Fruit fly (Drosophila melanogaster) whole organism, embryonic: ENCODE data around the gene Vps29.

Experiments
- Abd-B ChIP-seq: fragments of 200-800 bp; sonication (Bioruptor generic); optimal IDR thresholded peaks from 2 replicates; lab custom pipeline; 2018; ENCODE audit warnings: missing biosample characterization, mild to moderate bottlenecking, missing genetic modification characterization, moderate library complexity
- CG1024 ChIP-seq: fragments of 200-800 bp; sonication (Bioruptor generic); IDR thresholded peaks from 2 replicates; pipeline ENCODE4 v1.3.6; 2022; ENCODE audit warnings: missing biosample characterization, missing genetic modification characterization
- CG10565 ChIP-seq: fragments of 200-800 bp; sonication (Bioruptor generic); optimal IDR thresholded peaks from 3 replicates; lab custom pipeline; 2016; ENCODE audit warnings: missing biosample characterization, mild to moderate bottlenecking, missing genetic modification characterization
- CG11085 ChIP-seq: fragments of 200-800 bp; sonication (Bioruptor generic); IDR thresholded peaks from 2 replicates; pipeline ENCODE4 v1.3.6; 2022; ENCODE audit warnings: missing biosample characterization, missing genetic modification characterization
- CG11560 ChIP-seq: fragments of 200-800 bp; sonication (Bioruptor generic); IDR thresholded peaks from 3 replicates; pipeline ENCODE4 v1.3.6; 2022; ENCODE audit warnings: missing biosample characterization, missing genetic modification characterization
- CG12236 ChIP-seq: fragments of 200-800 bp; sonication (Bioruptor generic); optimal IDR thresholded peaks from 2 replicates; lab custom pipeline; 2016; ENCODE audit warnings: missing biosample characterization, missing genetic modification characterization
- CG13894 ChIP-seq: fragments of 200-800 bp; sonication (Bioruptor generic); optimal IDR thresholded peaks from 3 replicates; lab custom pipeline; 2018; ENCODE audit warnings: missing biosample characterization, mild to moderate bottlenecking, missing genetic modification characterization, moderate library complexity
- CG1529 ChIP-seq: fragments of 200-800 bp; sonication (Bioruptor generic); optimal IDR thresholded peaks from 3 replicates; lab custom pipeline; 2018; ENCODE audit warnings: missing biosample characterization, missing genetic modification characterization
- CG1603 ChIP-seq: fragments of 200-800 bp; sonication (Bioruptor generic); optimal IDR thresholded peaks from 2 replicates; lab custom pipeline; 2019; ENCODE audit warnings: missing biosample characterization, mild to moderate bottlenecking, missing genetic modification characterization, moderate library complexity
- CG17186 ChIP-seq: fragments of 200-800 bp; sonication (Bioruptor generic); optimal IDR thresholded peaks from 3 replicates; lab custom pipeline; 2017; ENCODE audit warnings: missing biosample characterization, missing genetic modification reagents, missing genetic modification characterization
- CG17612 ChIP-seq: fragments of 200-800 bp; sonication (Bioruptor generic); IDR thresholded peaks from 2 replicates; pipeline ENCODE4 v1.3.6; 2022; ENCODE audit warnings: missing biosample characterization, missing genetic modification characterization
- CG3163 ChIP-seq: fragments of 200-800 bp; sonication (Bioruptor generic); optimal IDR thresholded peaks from 3 replicates; lab custom pipeline; 2016; ENCODE audit warnings: missing biosample characterization, missing genetic modification characterization
- CG3995 ChIP-seq: fragments of 200-800 bp; sonication (Bioruptor generic); optimal IDR thresholded peaks from 3 replicates; lab custom pipeline; 2016; ENCODE audit warnings: missing biosample characterization, missing genetic modification characterization
- CG4730 ChIP-seq: fragments of 200-800 bp; sonication (Bioruptor generic); IDR thresholded peaks from 2 replicates; pipeline ENCODE4 v1.3.6; 2022; ENCODE audit warnings: missing biosample characterization, missing genetic modification characterization
- CG6813 ChIP-seq: fragments of 200-800 bp; sonication (Bioruptor generic); optimal IDR thresholded peaks from 2 replicates; lab custom pipeline; 2017; ENCODE audit warnings: missing biosample characterization, missing genetic modification characterization, mild to moderate bottlenecking, moderate library complexity, missing genetic modification reagents
- CG8924 ChIP-seq: fragments of 200-800 bp; optimal IDR thresholded peaks from 3 replicates; lab custom pipeline; 2019; ENCODE audit warnings: missing biosample characterization, mild to moderate bottlenecking, missing genetic modification characterization, moderate library complexity
- Doc2 ChIP-seq: fragments of 200-800 bp; sonication (Bioruptor generic); IDR thresholded peaks from 2 replicates; pipeline ENCODE4 v1.3.6; 2022; ENCODE audit warnings: missing biosample characterization, missing genetic modification characterization
- E2f2 ChIP-seq: fragments of 200-800 bp; sonication (Bioruptor generic); IDR thresholded peaks from 2 replicates; pipeline ENCODE4 v1.3.6; 2022; ENCODE audit warnings: missing biosample characterization, missing genetic modification characterization
- Ets65A ChIP-seq: fragments of 200-800 bp; sonication (Bioruptor generic); peaks from one replicate; lab custom pipeline; 2016; ENCODE audit warnings: missing biosample characterization, missing genetic modification characterization
- H2.0 ChIP-seq: fragments of 200-800 bp; sonication (Bioruptor generic); IDR thresholded peaks from 2 replicates; pipeline ENCODE4 v1.3.6; 2022; ENCODE audit warnings: missing biosample characterization, missing genetic modification characterization
- Kr ChIP-seq: fragments of 200-800 bp; sonication (Bioruptor generic); optimal IDR thresholded peaks from 2 replicates; lab custom pipeline; 2017; ENCODE audit warnings: missing biosample characterization, mild to moderate bottlenecking, missing genetic modification characterization
- NK7.1 ChIP-seq: fragments of 200-800 bp; sonication (Bioruptor generic); optimal IDR thresholded peaks from 3 replicates; lab custom pipeline; 2016; ENCODE audit warnings: missing biosample characterization, missing genetic modification characterization
- Oli ChIP-seq: fragments of 200-800 bp; sonication (Bioruptor generic); optimal IDR thresholded peaks from 2 replicates; lab custom pipeline; 2018; ENCODE audit warnings: missing biosample characterization, mild to moderate bottlenecking, missing genetic modification characterization, moderate library complexity
- PHDP ChIP-seq: fragments of 200-800 bp; sonication (Bioruptor generic); optimal IDR thresholded peaks from 3 replicates; lab custom pipeline; 2018; ENCODE audit warnings: missing biosample characterization, mild to moderate bottlenecking, missing genetic modification characterization, moderate library complexity
- Ptx1 ChIP-seq: fragments of 200-800 bp; sonication (Bioruptor generic); IDR thresholded peaks from 2 replicates; pipeline ENCODE4 v1.3.6; 2022; ENCODE audit warnings: missing biosample characterization, missing genetic modification characterization
- Sry-β ChIP-seq: fragments of 200-800 bp; sonication (Bioruptor generic); optimal IDR thresholded peaks from 2 replicates; lab custom pipeline; 2018; ENCODE audit warnings: missing biosample characterization, mild to moderate bottlenecking, missing genetic modification characterization, moderate library complexity
- Trl ChIP-seq, 3 experiments: fragments of >200 bp in 2 of 3; fragments of 200-800 bp in 1 of 3; sonication (Bioruptor generic) in 1 of 3; optimal IDR thresholded peaks; 2 replicates in 1 of 3; 3 replicates in 2 of 3; lab custom pipeline; 2016 to 2017; ENCODE audit warnings: missing biosample characterization in 1 of 3, missing genetic modification characterization in 1 of 3
- al ChIP-seq: fragments of 200-800 bp; sonication (Bioruptor generic); IDR thresholded peaks from 2 replicates; pipeline ENCODE4 v1.3.6; 2022; ENCODE audit warnings: missing biosample characterization, missing genetic modification characterization
- btn ChIP-seq: fragments of 200-800 bp; sonication (Bioruptor generic); optimal IDR thresholded peaks from 2 replicates; lab custom pipeline; 2016; ENCODE audit warnings: missing biosample characterization, missing genetic modification characterization
- cas ChIP-seq: fragments of 200-800 bp; sonication (Bioruptor generic); IDR thresholded peaks from 2 replicates; pipeline ENCODE4 v1.3.6; 2022; ENCODE audit warnings: missing biosample characterization, missing genetic modification characterization
- da ChIP-seq: fragments of 200-800 bp; sonication (Bioruptor generic); optimal IDR thresholded peaks from 2 replicates; lab custom pipeline; 2016; ENCODE audit warnings: missing biosample characterization, missing genetic modification characterization
- dati ChIP-seq: fragments of 200-800 bp; sonication (Bioruptor generic); IDR thresholded peaks from 2 replicates; pipeline ENCODE4 v1.3.6; 2022; ENCODE audit warnings: missing biosample characterization, missing genetic modification characterization
- dmrt99B ChIP-seq: fragments of 200-800 bp; sonication (Bioruptor generic); optimal IDR thresholded peaks from 2 replicates; lab custom pipeline; 2018; ENCODE audit warnings: missing biosample characterization, mild to moderate bottlenecking, missing genetic modification characterization, moderate library complexity
- emc ChIP-seq: fragments of 200-800 bp; sonication (Bioruptor generic); optimal IDR thresholded peaks from 2 replicates; lab custom pipeline; 2016; ENCODE audit warnings: missing biosample characterization, missing genetic modification characterization
- gem ChIP-seq: fragments of 200-800 bp; sonication (Bioruptor generic); optimal IDR thresholded peaks from 2 replicates; lab custom pipeline; 2019; ENCODE audit warnings: missing biosample characterization, mild to moderate bottlenecking, missing genetic modification characterization, moderate library complexity
- ind ChIP-seq: fragments of 200-800 bp; sonication (Bioruptor generic); optimal IDR thresholded peaks from 3 replicates; lab custom pipeline; 2016; ENCODE audit warnings: missing biosample characterization, missing genetic modification characterization
- kah ChIP-seq: fragments of 200-800 bp; sonication (Bioruptor generic); optimal IDR thresholded peaks from 2 replicates; lab custom pipeline; 2018; ENCODE audit warnings: missing biosample characterization, mild to moderate bottlenecking, missing genetic modification characterization
- knrl ChIP-seq: fragments of 200-800 bp; sonication (Bioruptor generic); IDR thresholded peaks from 3 replicates; pipeline ENCODE4 v1.3.6; 2022; ENCODE audit warnings: missing biosample characterization, missing genetic modification characterization; ENCODE audit not compliant: partially characterized antibody
- peb ChIP-seq: fragments of 200-800 bp; sonication (Bioruptor generic); IDR thresholded peaks from 2 replicates; pipeline ENCODE4 v1.3.6; 2022; ENCODE audit warnings: missing biosample characterization, missing genetic modification characterization
- pfk ChIP-seq: fragments of 200-800 bp; sonication (Bioruptor generic); optimal IDR thresholded peaks from 2 replicates; lab custom pipeline; 2018; ENCODE audit warnings: missing biosample characterization, mild to moderate bottlenecking, missing genetic modification characterization, moderate library complexity
- run ChIP-seq: fragments of 200-800 bp; sonication (Bioruptor generic); optimal IDR thresholded peaks from 3 replicates; lab custom pipeline; 2018; ENCODE audit warnings: missing biosample characterization, mild to moderate bottlenecking, missing genetic modification characterization
- seq ChIP-seq: fragments of 200-800 bp; sonication (Bioruptor generic); IDR thresholded peaks from 2 replicates; pipeline ENCODE4 v1.3.6; 2022; ENCODE audit warnings: missing biosample characterization, missing genetic modification characterization
- sisA ChIP-seq: fragments of 200-800 bp; sonication (Bioruptor generic); IDR thresholded peaks from 2 replicates; pipeline ENCODE4 v1.3.6; 2022; ENCODE audit warnings: missing biosample characterization, missing genetic modification characterization
- sob ChIP-seq: fragments of 200-800 bp; sonication (Bioruptor generic); IDR thresholded peaks from 2 replicates; pipeline ENCODE4 v1.3.6; 2022; ENCODE audit warnings: missing biosample characterization, missing genetic modification characterization
- ttk ChIP-seq: fragments of 200-800 bp; sonication (Bioruptor generic); IDR thresholded peaks from 2 replicates; pipeline ENCODE4 v2.1.2; 2022; ENCODE audit warnings: missing biosample characterization, missing genetic modification characterization
- tup ChIP-seq: fragments of 200-800 bp; sonication (Bioruptor generic); optimal IDR thresholded peaks from 2 replicates; lab custom pipeline; 2016; ENCODE audit warnings: missing biosample characterization, mild to moderate bottlenecking, missing genetic modification characterization, moderate library complexity
- unpg ChIP-seq: fragments of 200-800 bp; sonication (Bioruptor generic); optimal IDR thresholded peaks from 3 replicates; lab custom pipeline; 2018; ENCODE audit warnings: missing biosample characterization, mild to moderate bottlenecking, missing genetic modification characterization, moderate library complexity
- vvl ChIP-seq: fragments of 200-800 bp; sonication (Bioruptor generic); IDR thresholded peaks from 2 replicates; pipeline ENCODE4 v1.3.6; 2022; ENCODE audit warnings: missing biosample characterization, missing genetic modification characterization
- zen ChIP-seq: fragments of 200-800 bp; sonication (Bioruptor generic); optimal IDR thresholded peaks from 3 replicates; lab custom pipeline; 2018; ENCODE audit warnings: missing biosample characterization, mild to moderate bottlenecking, missing genetic modification characterization, moderate library complexity

Gene Vps29

DNA sequence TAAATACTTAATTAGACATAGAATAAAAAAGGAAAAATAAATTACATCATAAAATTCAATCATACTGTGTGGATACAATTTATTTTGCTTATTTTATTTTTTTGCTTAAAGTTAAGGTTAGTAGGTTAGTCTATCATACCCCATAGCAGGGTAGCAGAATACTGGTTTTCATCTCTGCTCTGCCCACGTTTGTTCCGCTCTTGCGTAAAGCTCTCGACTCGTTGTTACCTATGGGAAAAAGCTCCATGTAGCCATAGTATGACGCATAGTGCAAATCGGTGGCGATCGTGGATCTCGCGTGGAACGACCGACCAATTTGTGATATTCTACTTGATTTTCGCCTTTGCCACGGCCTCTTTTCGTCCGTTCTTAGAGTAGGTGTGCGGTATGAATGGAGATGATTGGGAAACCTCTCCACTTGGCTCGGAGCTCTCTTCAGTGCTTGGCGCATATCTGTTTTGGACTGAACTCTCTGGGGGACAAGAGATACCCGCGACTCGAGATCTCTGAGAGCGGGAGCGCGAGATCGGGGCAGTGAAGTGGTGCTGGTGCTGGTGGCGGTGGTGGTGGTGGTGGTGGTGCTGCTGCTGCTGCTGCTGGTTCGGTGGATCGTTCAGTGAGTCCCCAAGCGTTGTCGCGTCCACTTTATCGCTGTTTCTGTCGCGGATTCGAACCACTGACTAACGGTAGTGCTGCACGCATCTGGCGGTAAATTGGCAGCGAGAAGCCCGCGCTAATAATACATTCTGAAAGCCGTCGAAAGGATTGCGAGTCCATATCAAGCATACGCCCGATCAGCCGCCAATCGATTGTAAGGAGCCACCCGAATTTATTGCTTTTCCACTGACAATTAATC, 35.3 kb downstream of the Vps29 start, which contains the start of gene CG5001 (continued):
- peak; percentile 72 for TF ChIP-seq kah (GFP tag; lab: Kevin White, UChicago)
- peak; percentile 82 for TF ChIP-seq CG4730 (GFP tag; lab: Robert Waterston, UW)
- peak; percentile 86 for TF ChIP-seq CG13894 (tag; lab: Kevin White, UChicago)
- no peak for TF ChIP-seq knrl (GFP tag; lab: Robert Waterston, UW)
- TF ChIP-seq dmrt99B (tag; lab: Kevin White, UChicago): no peak
- TF ChIP-seq CG8924 (tag; lab: Kevin White, UChicago): peak; percentile 87
- peak; percentile 51 for TF ChIP-seq emc (GFP tag; lab: Kevin White, UChicago)
- TF ChIP-seq CG6813: peak; percentile 75
- peak; percentile 93 for TF ChIP-seq unpg (GFP tag; lab: Kevin White, UChicago)
- TF ChIP-seq sob (GFP tag; lab: Robert Waterston, UW): peak; percentile 88
- TF ChIP-seq da (GFP tag; lab: Kevin White, UChicago): no peak
- TF ChIP-seq CG3163: peak; percentile 66
- peak; percentile 61 for TF ChIP-seq seq (GFP tag; lab: Robert Waterston, UW)
- TF ChIP-seq Oli: peak; percentile 83
- TF ChIP-seq vvl: peak; percentile 96
- peak; percentile 94 for TF ChIP-seq PHDP
- peak; percentile 27 for TF ChIP-seq CG12236 (GFP tag; lab: Kevin White, UChicago)
- TF ChIP-seq zen: peak; percentile 70
- peak; percentile 81 for TF ChIP-seq H2.0 (GFP tag; lab: Robert Waterston, UW)
- TF ChIP-seq ind (GFP tag; lab: Kevin White, UChicago): peak; percentile 87
- peak; percentile 59; the same call in 1 of the 2 replicates for TF ChIP-seq CG11085 (GFP tag; lab: Robert Waterston, UW)
- TF ChIP-seq Abd-B (GFP tag; lab: Kevin White, UChicago): peak; percentile 58
- peak; percentile 25 for TF ChIP-seq btn
- peak; percentile 71 for TF ChIP-seq peb (GFP tag; lab: Robert Waterston, UW)
- peak; percentile 9 for TF ChIP-seq NK7.1 (GFP tag; lab: Kevin White, UChicago)
- TF ChIP-seq CG11560 (tag; lab: Robert Waterston, UW): peak; percentile 55; the same call in 2 of the 3 replicates
- peak; percentile 84 for TF ChIP-seq CG1603
- TF ChIP-seq CG10565 (GFP tag; lab: Kevin White, UChicago): no peak
- peak; percentile 94 for TF ChIP-seq gem (tag; lab: Kevin White, UChicago)
- TF ChIP-seq sisA: peak; percentile 84
- no peak for TF ChIP-seq CG1529 (GFP tag; lab: Kevin White, UChicago)
- TF ChIP-seq Ptx1 (GFP tag; lab: Robert Waterston, UW): peak; percentile 91
- TF ChIP-seq Kr (GFP tag; lab: Kevin White, UChicago): no peak
- TF ChIP-seq Sry-β (GFP tag; lab: Kevin White, UChicago): no peak
- peak; percentile 8 for TF ChIP-seq Ets65A (GFP tag; lab: Kevin White, UChicago)
- TF ChIP-seq cas (GFP tag; lab: Robert Waterston, UW): peak; percentile 81; the same call in 1 of the 2 replicates
- peak; percentile 92 for TF ChIP-seq run (tag; lab: Kevin White, UChicago)
- no peak for TF ChIP-seq pfk (GFP tag; lab: Kevin White, UChicago)
- TF ChIP-seq ttk (GFP tag; lab: Robert Waterston, UW): peak; percentile 84
- peak; percentile 30 for TF ChIP-seq CG3995 (GFP tag; lab: Kevin White, UChicago)
- no peak for TF ChIP-seq CG17612
- peak; percentile 82 for TF ChIP-seq al (GFP tag; lab: Robert Waterston, UW)
- peak; percentile 76 to 95 for TF ChIP-seq Trl (optimal IDR thresholded peaks at IDR 0.05; lab: Kevin White, UChicago)
- peak; percentile 62 for TF ChIP-seq Trl (GFP tag; optimal IDR thresholded peaks at IDR 0.05; lab: Kevin White, UChicago)
- peak; percentile 79 for TF ChIP-seq CG1024 (GFP tag; lab: Robert Waterston, UW)
- TF ChIP-seq E2f2 (GFP tag; lab: Robert Waterston, UW): peak; percentile 61
- TF ChIP-seq Doc2 (GFP tag; lab: Robert Waterston, UW): no peak
- no peak for TF ChIP-seq CG17186 (GFP tag; lab: Kevin White, UChicago)
- TF ChIP-seq dati (GFP tag; lab: Robert Waterston, UW): no peak
- TF ChIP-seq tup (GFP tag; lab: Kevin White, UChicago): no peak
